Worm (Caenorhabditis elegans) whole organism, L1 larva: ENCODE results near the gene D1086.10.
A peak's percentile ranks its signal among the peaks of the same experiment; 100 is the strongest.

Source experiments
- C16A3.4 ChIP-seq: fragments of 150-350 bp; optimal IDR thresholded peaks from 2 replicates; lab custom pipeline; 2014; ENCODE audit warnings: missing biosample characterization, missing genetic modification characterization
- C34B4.2 ChIP-seq: sonication (generic microtip); optimal IDR thresholded peaks from 2 replicates; lab custom pipeline; 2017; ENCODE audit warnings: mild to moderate bottlenecking, missing genetic modification characterization, missing compliant biosample characterization
- F16B12.6 ChIP-seq: fragments of 150-350 bp; optimal IDR thresholded peaks from 2 replicates; lab custom pipeline; 2014; ENCODE audit warnings: missing biosample characterization, missing genetic modification characterization
- alr-1 ChIP-seq: fragments of 200-800 bp; sonication (Bioruptor generic); optimal IDR thresholded peaks from 2 replicates; lab custom pipeline; 2018; ENCODE audit warnings: borderline replicate concordance, mild to moderate bottlenecking, missing genetic modification characterization, missing compliant biosample characterization
- ama-1 ChIP-seq: fragments of 150-350 bp; optimal IDR thresholded peaks from 2 replicates; lab custom pipeline; 2014
- blmp-1 ChIP-seq: fragments of 150-350 bp; optimal IDR thresholded peaks from 2 replicates; lab custom pipeline; 2014; ENCODE audit warnings: missing biosample characterization, missing genetic modification characterization
- ceh-88 ChIP-seq: fragments of 200-800 bp; sonication (Bioruptor generic); IDR thresholded peaks from 2 replicates; pipeline ENCODE4 v1.3.6; 2022; ENCODE audit warnings: missing genetic modification characterization, missing compliant biosample characterization
- dpl-1 ChIP-seq, 3 experiments: fragments of 150-350 bp in 2 of 3; sonication (generic microtip) in 1 of 3; optimal IDR thresholded peaks; 2 replicates each; lab custom pipeline; 2014 to 2017; ENCODE audit warnings: missing biosample characterization in 3 of 3, missing genetic modification characterization in 3 of 3, missing genetic modification reagents in 3 of 3
- dsc-1 ChIP-seq: sonication (generic microtip); optimal IDR thresholded peaks from 2 replicates; lab custom pipeline; 2016; ENCODE audit warnings: mild to moderate bottlenecking, missing genetic modification characterization, missing compliant biosample characterization
- efl-1 ChIP-seq, 4 experiments: fragments of 150-350 bp; optimal IDR thresholded peaks in 3 of 4; peaks in 1 of 4; 1 replicate in 1 of 4; 2 replicates in 3 of 4; lab custom pipeline; 2014; ENCODE audit warnings: missing biosample characterization in 2 of 4, missing genetic modification characterization in 2 of 4, missing genetic modification reagents in 2 of 4
- fkh-8 ChIP-seq: sonication (generic microtip); optimal IDR thresholded peaks from 2 replicates; lab custom pipeline; 2016; ENCODE audit warnings: mild to moderate bottlenecking, missing genetic modification characterization, missing compliant biosample characterization
- fos-1 ChIP-seq: fragments of 150-350 bp; optimal IDR thresholded peaks from 2 replicates; lab custom pipeline; 2014; ENCODE audit warnings: missing biosample characterization, missing genetic modification characterization
- grh-1 ChIP-seq: fragments of 200-800 bp; sonication (Bioruptor generic); IDR thresholded peaks from 2 replicates; pipeline ENCODE4 v1.3.6; 2022; ENCODE audit warnings: missing genetic modification reagents, missing genetic modification characterization, missing compliant biosample characterization
- isw-1 ChIP-seq: fragments of 200-800 bp; sonication (Bioruptor generic); IDR thresholded peaks from 2 replicates; pipeline ENCODE4 v1.3.6; 2022; ENCODE audit warnings: missing genetic modification characterization, missing compliant biosample characterization
- lin-14 ChIP-seq: fragments of 200-800 bp; sonication (Bioruptor generic); optimal IDR thresholded peaks from 2 replicates; lab custom pipeline; 2018; ENCODE audit warnings: mild to moderate bottlenecking, missing genetic modification characterization, moderate library complexity, missing compliant biosample characterization
- lin-35 ChIP-seq, 2 experiments: fragments of 150-350 bp; optimal IDR thresholded peaks; 2 replicates each; lab custom pipeline; 2014; ENCODE audit warnings: missing biosample characterization in 2 of 2, missing genetic modification characterization in 2 of 2, missing genetic modification reagents in 2 of 2
- lin-39 ChIP-seq: fragments of 150-350 bp; optimal IDR thresholded peaks from 2 replicates; lab custom pipeline; 2014; ENCODE audit warnings: missing biosample characterization, missing genetic modification reagents, missing genetic modification characterization
- lir-3 ChIP-seq: sonication (generic microtip); optimal IDR thresholded peaks from 2 replicates; lab custom pipeline; 2016; ENCODE audit warnings: mild to moderate bottlenecking, missing genetic modification characterization, moderate library complexity, missing compliant biosample characterization; ENCODE audit not compliant: poor library complexity
- mab-9 ChIP-seq: fragments of 200-800 bp; sonication (Bioruptor generic); IDR thresholded peaks from 2 replicates; pipeline ENCODE4 v1.3.6; 2022; ENCODE audit warnings: missing genetic modification reagents, missing genetic modification characterization, missing compliant biosample characterization
- mdl-1 ChIP-seq, 2 experiments: fragments of 150-350 bp; optimal IDR thresholded peaks; 2 replicates each; lab custom pipeline; 2014 to 2017; ENCODE audit warnings: missing biosample characterization in 2 of 2, missing genetic modification characterization in 2 of 2, inconsistent platforms in 1 of 2
- nhr-11 ChIP-seq: fragments of 150-350 bp; optimal IDR thresholded peaks from 2 replicates; lab custom pipeline; 2014; ENCODE audit warnings: missing biosample characterization, missing genetic modification characterization
- nhr-12 ChIP-seq: sonication (generic microtip); optimal IDR thresholded peaks from 2 replicates; lab custom pipeline; 2017; ENCODE audit warnings: missing biosample characterization, missing genetic modification characterization
- nhr-19 ChIP-seq: fragments of 200-800 bp; sonication (Bioruptor generic); conservative IDR thresholded peaks from 2 replicates; pipeline ENCODE4 v1.3.6; 2022; ENCODE audit warnings: missing genetic modification characterization, missing compliant biosample characterization
- nhr-20 ChIP-seq: sonication (generic microtip); optimal IDR thresholded peaks from 2 replicates; lab custom pipeline; 2016; ENCODE audit warnings: mild to moderate bottlenecking, missing genetic modification characterization, missing compliant biosample characterization
- nhr-237 ChIP-seq: fragments of 150-350 bp; optimal IDR thresholded peaks from 2 replicates; lab custom pipeline; 2014; ENCODE audit warnings: missing biosample characterization, missing genetic modification characterization
- nhr-47 ChIP-seq: sonication (generic microtip); optimal IDR thresholded peaks from 2 replicates; lab custom pipeline; 2016; ENCODE audit warnings: mild to moderate bottlenecking, missing genetic modification characterization, moderate library complexity, missing compliant biosample characterization
- nhr-71 ChIP-seq: sonication (generic microtip); optimal IDR thresholded peaks from 2 replicates; lab custom pipeline; 2016; ENCODE audit warnings: mild to moderate bottlenecking, missing genetic modification characterization, moderate library complexity, missing compliant biosample characterization
- nhr-76 ChIP-seq: sonication (generic microtip); optimal IDR thresholded peaks from 2 replicates; lab custom pipeline; 2017; ENCODE audit warnings: missing biosample characterization, missing genetic modification characterization
- nhr-77 ChIP-seq: fragments of 150-350 bp; optimal IDR thresholded peaks from 2 replicates; lab custom pipeline; 2014; ENCODE audit warnings: missing biosample characterization, missing genetic modification characterization
- nhr-84 ChIP-seq: sonication (generic microtip); optimal IDR thresholded peaks from 2 replicates; lab custom pipeline; 2017; ENCODE audit warnings: missing biosample characterization, missing genetic modification characterization
- nhr-85 ChIP-seq: sonication (generic microtip); peaks from one replicate; lab custom pipeline; 2016; ENCODE audit warnings: missing genetic modification characterization, inconsistent platforms, missing compliant biosample characterization
- nhr-90 ChIP-seq: sonication (generic microtip); optimal IDR thresholded peaks from 2 replicates; lab custom pipeline; 2016; ENCODE audit warnings: mild to moderate bottlenecking, missing genetic modification characterization, missing compliant biosample characterization; ENCODE audit not compliant: poor library complexity
- pag-3 ChIP-seq: sonication (generic microtip); optimal IDR thresholded peaks from 2 replicates; lab custom pipeline; 2017; ENCODE audit warnings: missing genetic modification characterization, mild to moderate bottlenecking, missing compliant biosample characterization, antibody characterized with exemption, borderline replicate concordance; ENCODE audit not compliant: insufficient read depth
- pax-3 ChIP-seq: fragments of 200-800 bp; sonication (Bioruptor generic); optimal IDR thresholded peaks from 2 replicates; lab custom pipeline; 2018; ENCODE audit warnings: mild to moderate bottlenecking, missing genetic modification characterization, moderate library complexity, missing compliant biosample characterization
- pqm-1 ChIP-seq: sonication (generic microtip); optimal IDR thresholded peaks from 3 replicates; lab custom pipeline; 2017; ENCODE audit warnings: missing biosample characterization, missing genetic modification characterization
- rnt-1 ChIP-seq: sonication (generic microtip); optimal IDR thresholded peaks from 2 replicates; lab custom pipeline; 2016; ENCODE audit warnings: mild to moderate bottlenecking, missing genetic modification characterization, moderate library complexity, missing compliant biosample characterization
- snpc-4 ChIP-seq: fragments of 150-350 bp; optimal IDR thresholded peaks from 2 replicates; lab custom pipeline; 2014; ENCODE audit warnings: missing biosample characterization, missing genetic modification characterization
- snu-23 ChIP-seq: sonication (generic microtip); optimal IDR thresholded peaks from 2 replicates; lab custom pipeline; 2016; ENCODE audit warnings: missing genetic modification characterization, missing compliant biosample characterization
- sox-4 ChIP-seq: sonication (generic microtip); optimal IDR thresholded peaks from 2 replicates; lab custom pipeline; 2016; ENCODE audit warnings: missing genetic modification characterization, missing compliant biosample characterization
- swsn-7 ChIP-seq: sonication (generic microtip); optimal IDR thresholded peaks from 2 replicates; lab custom pipeline; 2016; ENCODE audit warnings: missing genetic modification characterization, missing compliant biosample characterization
- tbx-2 ChIP-seq: sonication (generic microtip); optimal IDR thresholded peaks from 2 replicates; lab custom pipeline; 2016; ENCODE audit warnings: missing genetic modification characterization, missing compliant biosample characterization
- unc-62 ChIP-seq: fragments of 150-350 bp; optimal IDR thresholded peaks from 2 replicates; lab custom pipeline; 2014; ENCODE audit warnings: missing biosample characterization, missing genetic modification reagents, missing genetic modification characterization
- unc-86 ChIP-seq: sonication (generic microtip); optimal IDR thresholded peaks from 2 replicates; lab custom pipeline; 2016; ENCODE audit warnings: missing genetic modification characterization, missing compliant biosample characterization
- unc-98 ChIP-seq: fragments of 200-800 bp; sonication (Bioruptor generic); IDR thresholded peaks from 2 replicates; pipeline ENCODE4 v1.3.6; 2022; ENCODE audit warnings: missing genetic modification characterization, missing compliant biosample characterization
- xbp-1 ChIP-seq: sonication (generic microtip); optimal IDR thresholded peaks from 2 replicates; lab custom pipeline; 2016; ENCODE audit warnings: missing genetic modification characterization, missing compliant biosample characterization
- ztf-11 ChIP-seq, 2 experiments: sonication (generic microtip); optimal IDR thresholded peaks; 2 replicates each; lab custom pipeline; 2016 to 2017; ENCODE audit warnings: missing genetic modification characterization in 2 of 2, missing biosample characterization in 1 of 2, missing compliant biosample characterization in 1 of 2

The D1086.10 gene

ce11 chrV:14082453-14082852 lies at the start of gene D1086.10:
D1086.10 (plus strand) TSS chrV:14082753.
- TF ChIP-seq tbx-2 (no peak), unc-62 (no peak), sox-4 (tag; lab: Kevin White, UChicago) (no peak), F16B12.6 (tag; lab: Kevin White, UChicago) (no peak), ama-1 (lab: Kevin White, UChicago) (no peak), pqm-1 (tag; lab: Kevin White, UChicago) (no peak), snpc-4 (tag; lab: Kevin White, UChicago) (no peak), alr-1 (tag; lab: Kevin White, UChicago) (no peak), nhr-19 (GFP tag; lab: Robert Waterston, UW) (no peak), nhr-76 (no peak), lir-3 (no peak), blmp-1 (tag; lab: Kevin White, UChicago) (no peak), C16A3.4 (no peak), nhr-77 (tag; lab: Kevin White, UChicago) (no peak), ztf-11 (tag; optimal IDR thresholded peaks at IDR 0.05; lab: Kevin White, UChicago) (no peak), mdl-1 (tag; optimal IDR thresholded peaks at IDR 0.05; lab: Kevin White, UChicago) (no peak), lin-14 (GFP tag; lab: Kevin White, UChicago) (no peak), nhr-84 (tag; lab: Kevin White, UChicago) (no peak)

ce11 chrV:14033649-14034048 lies 48.9 kb upstream of the D1086.10 start, which contains the start of gene ins-10:
ins-10 (plus strand) TSS chrV:14033949.
- TF ChIP-seq C34B4.2 (tag; lab: Kevin White, UChicago) (no peak), swsn-7 (no peak), nhr-12 (tag; lab: Kevin White, UChicago) (no peak), pag-3 (tag; lab: Kevin White, UChicago) (no peak), mdl-1 (tag; optimal IDR thresholded peaks at IDR 0.05; lab: Kevin White, UChicago) (no peak), fos-1 (tag; lab: Kevin White, UChicago) (no peak), pax-3 (tag; lab: Kevin White, UChicago) (no peak), nhr-19 (GFP tag; lab: Robert Waterston, UW) (no peak), nhr-90 (tag; lab: Kevin White, UChicago) (no peak), lin-39 (tag; lab: Kevin White, UChicago) (no peak), nhr-237 (tag; lab: Kevin White, UChicago) (no peak), ceh-88 (no peak), C16A3.4 (no peak), xbp-1 (tag; lab: Kevin White, UChicago) (no peak), nhr-71 (tag; lab: Kevin White, UChicago) (no peak), nhr-11 (tag; lab: Kevin White, UChicago) (no peak), nhr-85 (tag; lab: Kevin White, UChicago) (no peak)

ce11 chrV:14038328-14039084 lies 44.0 kb upstream of the D1086.10 start, which contains the start of gene vps-39:
vps-39 (minus strand) TSS chrV:14038378.
- peak; percentile 31 for TF ChIP-seq snu-23 (GFP tag; lab: Kevin White, UChicago)
- peak; percentile 44 for TF ChIP-seq swsn-7
- TF ChIP-seq nhr-19 (GFP tag; lab: Robert Waterston, UW): peak; percentile 97
- TF ChIP-seq ztf-11 (tag; optimal IDR thresholded peaks at IDR 0.05; lab: Kevin White, UChicago): peak in 1 of 2 experiments; percentile 3
- peak; percentile 73 for TF ChIP-seq rnt-1
- peak; percentile 31 for TF ChIP-seq dsc-1 (tag; lab: Kevin White, UChicago)
- peak; percentile 65 for TF ChIP-seq pax-3 (tag; lab: Kevin White, UChicago)
- TF ChIP-seq lir-3: peak; percentile 39
- peak; percentile 91 for TF ChIP-seq mab-9
- TF ChIP-seq xbp-1 (tag; lab: Kevin White, UChicago): peak; percentile 31
- TF ChIP-seq unc-86 (tag; lab: Kevin White, UChicago): peak; percentile 15
- TF ChIP-seq tbx-2: peak; percentile 35
- peak in 1 of 2 experiments; percentile 48 for TF ChIP-seq lin-35 (GFP tag; optimal IDR thresholded peaks at IDR 0.05; lab: Kevin White, UChicago)
- peak; percentile 29 for TF ChIP-seq nhr-90 (tag; lab: Kevin White, UChicago)
- peak; percentile 16 for TF ChIP-seq fkh-8 (tag; lab: Kevin White, UChicago)
- peak; percentile 68 for TF ChIP-seq unc-98
- peak; percentile 79 for TF ChIP-seq nhr-85 (tag; lab: Kevin White, UChicago)
- peak; percentile 67 for TF ChIP-seq lin-14 (GFP tag; lab: Kevin White, UChicago)
- peak; percentile 37 for TF ChIP-seq nhr-20 (tag; lab: Kevin White, UChicago)
- peak; percentile 71 for TF ChIP-seq nhr-47 (tag; lab: Kevin White, UChicago)
- peak; percentile 96 for TF ChIP-seq grh-1
- TF ChIP-seq isw-1 (GFP tag; lab: Robert Waterston, UW): peak; percentile 96
- TF ChIP-seq efl-1 (optimal IDR thresholded peaks at IDR 0.05; lab: Kevin White, UChicago): peak; percentile 31 to 62
- peak; percentile 58 to 96 for TF ChIP-seq efl-1 (GFP tag; optimal IDR thresholded peaks at IDR 0.05 in 1 of 2; lab: Kevin White, UChicago)
- peak; percentile 38 to 58 (median 39) for TF ChIP-seq dpl-1 (GFP tag; optimal IDR thresholded peaks at IDR 0.05; lab: Kevin White, UChicago)
- TF ChIP-seq nhr-71 (tag; lab: Kevin White, UChicago): peak; percentile 72
